Fruit fly (Drosophila melanogaster) whole organism, larva: ENCODE results near the gene CG15891.

Experiments used
- noc ChIP-seq: fragments of 200-800 bp; sonication (Bioruptor generic); optimal IDR thresholded peaks from 3 replicates; lab custom pipeline; 2019; ENCODE audit warnings: missing biosample characterization, mild to moderate bottlenecking, missing genetic modification characterization, moderate library complexity

The CG15891 gene

DNA sequence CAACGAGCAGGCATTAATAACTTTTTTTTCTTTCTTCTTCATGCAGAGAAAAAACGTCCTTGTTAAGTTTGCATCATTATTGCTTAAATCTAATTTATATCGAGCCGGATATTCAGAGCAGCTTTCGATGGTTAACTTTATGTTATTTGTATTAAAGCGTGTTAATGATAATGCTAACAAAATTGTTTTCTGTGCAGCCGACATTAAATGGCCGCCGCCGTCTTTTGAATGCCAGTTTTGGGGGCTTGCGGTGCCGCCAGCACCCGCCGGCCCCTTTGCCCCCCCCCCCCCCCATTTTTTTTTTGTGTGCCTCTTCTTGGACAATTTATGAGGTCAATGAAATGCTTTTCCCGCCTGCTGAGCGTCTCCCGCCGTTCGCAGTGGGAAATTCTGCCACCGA lies 16.4 kb upstream of the CG15891 start:
- no peak for TF ChIP-seq noc

DNA sequence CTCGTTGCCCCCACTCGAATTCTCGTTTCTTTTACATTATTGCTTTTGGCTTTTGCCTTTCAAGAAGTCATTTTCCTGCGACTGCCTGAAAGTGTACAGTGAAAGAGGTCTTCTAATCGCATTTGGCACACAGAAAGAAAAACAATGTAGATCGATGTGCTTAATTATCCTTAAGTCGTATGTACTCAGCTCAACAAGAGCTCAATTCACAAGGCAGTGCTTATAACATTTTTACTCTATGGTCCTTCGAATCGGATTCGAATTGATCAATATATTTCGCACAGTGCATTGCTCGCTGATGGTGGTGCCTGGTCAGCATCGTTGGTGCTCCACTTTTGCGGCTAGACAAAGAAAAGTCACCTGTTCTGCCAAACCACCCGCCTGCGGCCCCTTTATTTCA lies 15.3 kb upstream of the CG15891 start:
- no peak for TF ChIP-seq noc

DNA sequence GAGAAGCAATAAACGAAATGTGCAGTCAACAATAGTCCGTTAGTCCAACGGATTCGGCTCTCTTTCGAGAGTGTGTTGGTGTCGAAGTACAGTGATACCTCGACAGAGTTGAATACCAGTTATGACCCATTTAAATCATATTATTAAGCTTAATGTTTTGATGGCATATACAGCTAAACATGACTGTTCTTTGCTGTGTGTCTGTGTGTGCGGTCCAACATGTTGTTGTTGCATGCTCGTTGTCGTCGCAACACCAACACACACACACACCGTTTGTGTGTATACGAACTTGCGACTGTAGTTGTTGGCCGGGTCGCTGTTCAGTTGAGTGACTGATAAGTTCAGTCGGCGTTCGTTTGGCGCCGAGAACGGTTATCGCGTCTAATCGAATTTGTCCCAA lies 13.7 kb upstream of the CG15891 start, which contains the start of gene CG15894:
CG15894 (plus strand) TSS at position 361 of the 400 bp plus-strand sequence.
- no peak for TF ChIP-seq noc

DNA sequence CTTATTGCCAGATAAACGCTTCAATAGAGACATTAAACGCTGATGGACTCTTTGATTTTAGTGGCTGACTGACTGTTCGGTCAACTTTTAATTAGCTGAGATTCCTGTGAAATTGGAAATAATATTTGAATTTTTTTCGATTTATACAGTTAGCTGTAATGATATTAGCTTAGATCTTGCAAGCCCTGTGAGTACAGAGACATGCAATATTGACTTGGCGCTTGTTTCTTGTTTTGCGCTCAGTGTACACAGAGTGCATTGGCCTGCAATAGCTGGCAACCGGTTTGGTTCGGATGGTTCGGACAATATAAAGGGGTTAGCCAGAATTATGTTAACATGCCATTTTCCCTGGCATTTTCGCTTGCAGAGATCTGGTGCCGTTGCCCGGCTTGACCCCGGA lies 10.2 kb upstream of the CG15891 start:
- TF ChIP-seq noc = no peak

DNA sequence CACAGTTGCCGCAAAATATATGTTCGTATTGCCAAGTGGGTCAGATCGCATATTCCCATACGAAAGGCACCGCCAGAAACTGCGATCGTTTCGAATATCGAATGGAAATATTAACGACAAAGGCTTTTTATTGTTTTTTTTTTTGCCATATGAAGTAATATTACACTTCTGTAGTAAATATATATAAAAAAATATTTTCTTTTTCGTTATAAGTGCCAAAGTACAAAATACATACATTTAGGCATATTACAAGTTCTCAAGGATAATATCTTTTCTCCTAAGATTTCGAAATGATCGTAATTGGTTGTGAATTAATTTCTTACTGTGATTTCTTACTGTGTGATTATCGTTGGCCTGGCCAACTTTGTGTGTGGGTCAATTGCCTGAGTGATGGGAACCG lies 9.1 kb upstream of the CG15891 start:
- no peak for TF ChIP-seq noc

DNA sequence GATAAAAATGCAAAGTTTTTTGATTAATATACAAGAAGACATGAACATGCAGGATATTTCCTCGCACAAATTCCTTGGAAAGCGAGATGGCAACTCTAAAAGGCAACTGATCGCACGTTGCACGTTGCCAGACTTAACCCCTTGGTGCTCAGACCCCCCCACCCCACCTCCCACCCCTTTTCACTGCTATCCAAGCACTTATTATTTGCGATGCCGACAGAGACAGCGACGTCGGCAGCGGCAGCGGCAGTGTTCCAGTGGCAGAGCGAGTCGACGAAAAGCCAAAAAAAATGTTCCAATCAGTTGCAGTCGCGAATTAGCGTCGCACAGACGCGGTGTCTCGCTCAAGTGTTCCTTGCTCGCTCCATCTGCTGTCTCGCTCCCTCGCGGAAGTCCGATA lies 8.5 kb upstream of the CG15891 start, which contains the start of gene CG3823:
CG3823 (plus strand) TSS at position 301 of the 400 bp plus-strand sequence.
- no peak for TF ChIP-seq noc

DNA sequence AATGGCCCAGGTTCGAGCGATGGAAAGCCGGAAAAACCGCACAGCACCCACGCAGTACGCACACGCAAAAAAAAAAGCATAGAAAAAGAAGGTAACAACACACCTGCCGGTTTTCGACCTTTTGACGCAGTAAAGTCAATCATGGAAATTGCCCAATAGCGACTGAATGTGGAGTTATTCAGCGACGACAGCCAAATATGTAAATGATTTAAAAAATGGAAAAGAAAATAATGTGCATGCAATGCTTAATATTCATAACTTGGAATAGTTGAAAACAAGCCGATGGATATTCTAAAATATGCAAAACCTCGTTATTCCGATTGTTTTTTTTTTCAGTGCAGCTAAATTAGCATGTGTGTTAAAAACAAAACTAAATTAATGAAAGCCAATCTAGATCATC lies 8.1 kb upstream of the CG15891 start:
- TF ChIP-seq noc = no peak

DNA sequence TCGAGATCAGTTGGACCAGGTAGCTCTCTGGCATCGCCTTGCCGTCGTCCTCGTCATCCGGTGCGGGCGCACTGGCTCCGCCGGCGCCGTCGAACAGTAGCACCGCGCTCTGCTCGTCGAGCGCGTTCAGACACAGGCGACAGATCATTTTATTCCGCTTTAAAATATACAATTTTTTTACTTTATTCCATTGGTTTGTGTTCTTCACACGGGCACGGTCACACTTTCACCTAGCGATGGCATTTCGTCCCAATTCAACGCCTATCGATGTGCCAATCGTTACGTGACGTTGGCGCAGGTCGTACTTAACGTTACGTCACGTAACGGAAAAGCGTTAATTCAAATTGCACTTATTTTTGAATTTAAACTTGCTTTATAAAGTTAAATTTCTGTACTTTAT lies 5.9 kb upstream of the CG15891 start, which contains the start of gene CG12219:
CG12219 (minus strand) TSS at position 234 of the 400 bp plus-strand sequence.
- no peak for TF ChIP-seq noc

DNA sequence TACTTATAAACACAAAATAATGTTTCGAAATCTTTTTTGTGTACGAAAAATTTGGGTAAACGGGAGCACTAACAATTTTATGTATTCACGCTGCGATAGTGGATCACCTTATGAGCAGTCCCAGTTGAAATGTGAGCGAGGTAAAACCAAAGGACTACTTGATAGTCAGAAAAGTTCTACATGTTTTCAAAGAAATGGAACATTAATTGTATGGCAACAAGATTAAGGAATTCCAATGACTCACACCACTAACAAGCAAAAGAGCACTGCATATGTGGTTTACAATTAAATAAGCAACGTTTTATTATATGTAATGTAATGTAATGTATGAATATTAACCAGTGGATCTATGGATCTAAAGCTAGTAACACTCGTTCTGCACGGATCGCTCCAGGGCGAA lies 902 bp downstream of the CG15891 start, which contains the start of gene CG15892:
CG15892 (minus strand) TSS at position 101 of the 400 bp plus-strand sequence.
- TF ChIP-seq noc = no peak

DNA sequence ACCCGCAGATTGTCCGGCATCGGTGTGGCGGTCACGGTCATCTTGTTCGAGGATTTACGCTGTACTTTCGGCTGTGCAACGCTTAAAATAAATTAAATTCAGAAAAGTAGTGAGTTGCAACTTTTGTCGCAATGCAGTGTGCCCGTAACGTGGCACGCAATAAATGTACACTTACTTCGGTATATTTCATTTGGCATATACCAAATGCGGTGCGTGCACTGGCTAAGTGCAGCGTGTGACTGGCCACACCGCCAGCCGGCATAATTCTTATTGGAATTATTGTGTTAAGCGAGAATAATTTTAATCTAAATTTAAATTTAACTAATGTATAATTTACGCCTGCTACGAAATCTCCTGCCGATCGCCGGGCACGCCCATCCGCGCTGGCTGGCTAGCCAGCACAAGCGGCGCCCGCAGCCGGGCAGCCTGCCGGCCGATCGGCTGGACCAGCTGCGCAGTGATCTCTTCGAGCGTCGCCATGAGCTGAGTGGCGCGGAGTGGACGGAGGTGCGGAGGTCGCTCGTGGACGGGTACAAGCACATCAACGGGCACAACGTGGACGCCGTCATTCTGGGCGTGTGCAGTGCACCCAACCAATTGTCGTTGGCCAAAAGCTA lies 4.0 kb downstream of the CG15891 start, which contains the start of the genes Rpt4 and mldr:
Rpt4 (minus strand) TSS at position 163 of the 617 bp plus-strand sequence.
mldr (plus strand) TSS at position 221 of the 617 bp plus-strand sequence.
- no peak for TF ChIP-seq noc

DNA sequence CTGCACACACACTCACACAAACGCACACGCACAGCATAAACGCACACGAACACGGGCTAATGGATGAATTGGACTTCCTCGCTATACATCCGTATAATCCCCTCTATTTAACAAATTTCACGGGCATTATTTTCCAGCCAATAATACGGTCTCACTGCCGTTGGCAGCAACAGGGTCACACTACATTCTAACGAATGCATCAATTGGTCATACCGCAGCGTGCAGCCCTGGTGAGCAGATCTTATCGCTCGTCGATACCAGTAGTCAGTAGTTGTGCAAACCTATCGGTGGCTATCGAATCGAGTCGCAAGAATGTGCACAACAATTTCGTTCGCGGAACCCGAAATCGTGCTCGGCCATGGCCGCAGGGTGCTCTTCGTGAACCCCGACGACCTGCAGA lies 7.3 kb downstream of the CG15891 start, which contains the start of the genes Top3beta and wuho:
Top3beta (minus strand) TSS at position 149 of the 400 bp plus-strand sequence.
wuho (plus strand) TSS at position 259 of the 400 bp plus-strand sequence.
- TF ChIP-seq noc = peak; percentile 54

DNA sequence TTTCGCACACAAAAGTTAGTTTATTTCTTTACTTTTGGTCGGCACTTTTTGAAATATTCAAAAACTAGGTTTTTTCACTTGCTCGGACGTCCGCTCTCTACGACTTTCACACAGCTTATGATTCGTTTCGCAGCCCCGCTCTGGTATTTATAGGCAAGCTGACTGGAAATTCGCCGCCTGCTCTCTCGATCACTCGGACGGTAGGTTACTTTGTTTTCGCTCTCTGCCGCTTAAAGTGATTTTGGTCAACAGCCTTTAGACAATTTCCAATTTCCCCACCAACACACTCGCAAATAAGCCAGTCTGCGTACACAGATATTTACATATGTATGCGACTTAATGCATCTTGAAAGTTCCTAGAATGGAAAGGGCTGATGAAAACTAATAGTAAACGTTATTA lies 11.7 kb downstream of the CG15891 start, which contains the start of gene CG11700:
CG11700 (minus strand) TSS at position 106 of the 400 bp plus-strand sequence.
- no peak for TF ChIP-seq noc

DNA sequence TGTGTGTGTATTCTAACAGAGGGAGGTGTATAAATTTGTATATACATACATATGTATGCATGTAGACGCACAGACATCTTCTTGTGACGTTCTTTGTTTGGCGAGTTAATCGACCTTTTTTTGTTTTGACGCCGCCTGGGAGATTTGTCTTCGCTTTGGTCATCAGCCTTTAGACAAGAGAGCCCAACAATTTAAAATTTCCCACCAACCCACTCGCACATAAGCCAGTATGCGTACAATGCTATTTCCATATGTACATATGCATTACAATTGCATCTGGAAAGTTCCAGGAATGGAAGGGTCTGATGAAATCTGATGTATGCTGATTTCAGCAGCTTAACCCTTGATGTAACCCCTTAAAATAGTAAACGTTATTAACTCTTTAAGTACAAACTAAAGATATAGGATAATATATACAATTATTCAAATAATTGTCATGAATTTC lies 15.5 kb downstream of the CG15891 start, which contains the start of gene Ubi-p5E:
Ubi-p5E (minus strand) TSS at position 19 of the 445 bp plus-strand sequence.
- no peak for TF ChIP-seq noc

DNA sequence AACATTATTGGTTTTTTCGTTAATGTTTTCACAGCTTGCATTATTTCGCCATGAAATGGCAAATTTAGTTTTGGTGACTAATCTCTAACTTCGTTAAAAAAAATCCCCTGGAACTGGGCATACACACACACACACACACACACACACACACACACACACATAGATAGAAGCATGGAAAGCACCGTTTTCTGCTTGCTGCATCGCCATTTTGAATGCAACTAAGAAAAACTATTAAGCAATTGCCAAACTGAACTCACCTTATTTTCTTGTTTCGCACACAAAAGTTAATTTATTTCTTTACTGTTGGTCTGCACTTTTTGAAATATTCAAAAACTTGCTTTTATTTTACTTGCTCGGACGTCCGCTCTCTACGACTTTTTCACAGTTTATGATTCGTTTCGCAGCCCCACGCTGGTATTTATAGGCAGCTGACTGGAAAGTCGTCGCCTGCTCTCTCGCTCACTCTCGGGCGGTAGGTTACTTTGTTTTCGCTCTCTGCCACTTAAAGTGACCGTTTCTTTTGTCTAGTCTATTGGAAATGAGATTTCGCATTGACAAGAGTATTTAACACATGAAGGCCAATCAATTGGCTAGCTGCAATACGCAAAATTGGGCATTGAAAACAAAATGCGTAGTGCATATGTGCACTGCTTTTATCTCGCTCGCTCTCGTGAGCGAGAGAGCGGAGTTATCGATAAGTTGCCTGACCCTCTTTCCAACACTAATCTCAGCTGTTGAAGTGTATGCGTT lies 16.1 kb downstream of the CG15891 start:
- TF ChIP-seq noc = peak; percentile 15

DNA sequence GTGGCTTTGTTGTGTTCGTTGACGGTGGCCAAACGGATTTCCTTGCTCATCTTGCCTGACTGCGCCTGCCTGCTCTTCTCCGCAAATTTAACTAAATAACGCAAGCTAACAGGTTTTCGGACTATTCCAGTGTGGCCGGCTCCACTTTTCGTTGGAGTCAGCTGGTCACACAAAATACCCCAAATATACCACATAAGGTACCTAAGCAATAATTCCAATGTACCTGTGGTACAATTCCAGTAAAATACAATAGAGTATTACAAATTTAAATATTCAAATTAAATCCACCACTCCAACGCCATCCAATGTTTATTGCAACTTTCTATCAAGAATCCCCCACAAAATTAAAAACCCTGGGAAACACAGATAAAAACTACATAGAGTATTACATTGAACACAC lies 18.6 kb downstream of the CG15891 start, which contains the start of gene CG3566:
CG3566 (minus strand) TSS at position 135 of the 400 bp plus-strand sequence.
- peak; percentile 26 for TF ChIP-seq noc

DNA sequence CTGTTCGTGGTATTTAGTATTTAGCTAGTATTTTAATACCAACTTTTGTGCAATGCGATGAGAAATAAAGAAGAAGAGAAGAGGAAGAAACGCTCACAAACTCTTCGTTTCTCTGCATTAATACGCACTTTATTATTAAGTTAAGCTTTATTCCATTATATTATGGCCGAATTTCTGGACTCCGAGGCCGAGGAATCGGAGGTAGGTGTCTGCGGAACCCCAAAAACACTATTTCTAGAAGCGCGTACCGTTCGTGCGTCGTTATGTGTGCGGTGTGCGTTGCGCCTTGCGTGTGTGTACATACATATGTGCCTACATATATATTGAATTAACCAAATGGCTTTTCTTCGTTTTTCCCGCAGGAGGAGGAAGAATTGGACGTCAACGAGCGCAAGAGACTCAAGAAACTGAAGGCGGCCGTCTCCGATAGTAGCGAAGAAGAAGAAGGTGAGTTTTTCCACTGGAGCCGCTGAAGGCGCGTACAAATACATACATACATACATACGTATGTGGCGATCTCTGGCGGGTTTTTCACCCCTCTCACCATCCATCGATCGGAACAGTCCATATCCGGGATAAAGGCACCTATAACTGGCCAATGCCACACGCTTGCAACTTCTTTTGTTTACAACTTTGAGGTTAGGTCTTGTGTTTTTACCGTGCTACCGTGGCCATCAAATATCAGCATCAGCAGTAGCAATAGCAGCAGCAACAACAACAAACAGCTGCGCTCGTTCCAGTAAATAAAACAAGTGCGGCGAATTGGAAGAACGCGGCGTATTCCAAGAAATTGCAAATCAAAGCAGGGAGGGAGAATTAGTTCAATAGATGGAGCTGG lies 27.2 kb downstream of the CG15891 start, which contains the start of gene Spt6:
Spt6 (plus strand) TSS at position 53 of the 838 bp plus-strand sequence.
- no peak for TF ChIP-seq noc
